Worm (Caenorhabditis elegans): Measurements from ENCODE around the gene sid-2.

DNA sequence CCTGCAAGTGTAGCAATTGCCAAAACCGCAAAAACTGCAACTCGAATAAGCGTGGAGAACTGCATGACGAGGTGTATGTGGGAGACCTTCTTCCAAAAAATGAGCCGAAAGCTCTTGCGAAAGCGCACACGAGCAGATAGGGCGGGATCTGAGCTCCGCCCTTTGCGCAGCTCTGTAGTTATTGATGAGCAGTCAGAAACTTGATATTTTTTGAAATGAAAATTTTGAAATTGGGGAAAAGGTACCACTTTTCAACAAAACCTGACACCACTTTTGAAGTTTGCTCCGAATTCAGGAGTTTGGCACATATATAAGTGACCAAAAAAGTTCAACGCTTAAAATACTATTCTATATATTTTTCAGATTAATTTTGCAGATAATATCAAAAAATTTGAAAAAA lies 11.5 kb upstream of the sid-2 start, which contains the start of gene flp-15:
- TF ChIP-seq lsy-2 (tag; optimal IDR thresholded peaks at IDR 0.05) (no peak), sptf-1 (tag; optimal IDR thresholded peaks at IDR 0.05) (no peak), ztf-11 (tag; optimal IDR thresholded peaks at IDR 0.05) (no peak), ces-1 (GFP tag; optimal IDR thresholded peaks at IDR 0.05) (no peak), mep-1 (tag; optimal IDR thresholded peaks at IDR 0.05) (no peak)

All from whole organism, mixed stage, embryonic.